Worm (Caenorhabditis elegans): ENCODE data around the gene samt-1.
A peak's percentile ranks its signal among the peaks of the same experiment; 100 is the strongest.

The samt-1 gene

DNA sequence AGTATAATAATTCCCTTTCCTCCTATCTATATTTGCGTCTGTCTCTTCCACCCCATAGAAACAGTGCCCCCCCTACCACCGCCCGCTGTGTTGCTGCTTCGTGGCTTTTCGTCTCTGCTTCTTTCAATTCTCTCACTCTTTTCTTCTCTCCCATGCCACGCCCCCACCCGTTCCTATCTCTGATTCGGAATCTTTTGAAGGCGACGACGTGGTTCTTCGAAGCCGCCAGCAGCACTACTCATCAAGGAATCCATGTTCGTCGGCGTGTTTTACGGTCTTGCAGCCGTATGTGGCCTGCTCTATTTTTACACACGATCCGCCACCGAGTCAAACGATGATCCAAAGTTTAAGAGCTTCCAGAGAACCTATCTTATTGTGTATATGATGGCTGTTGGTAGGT, at the start of gene samt-1:
Gene samt-1 (plus strand): TSS at position 176 of the 400 bp plus-strand sequence.
- TF ChIP-seq ama-1 (optimal IDR thresholded peaks at IDR 0.05) (no peak), dmd-4 (tag; optimal IDR thresholded peaks at IDR 0.05; ENCODE audit: borderline replicate concordance) (no peak), mec-3 (tag; optimal IDR thresholded peaks at IDR 0.05; ENCODE audit: borderline replicate concordance) (no peak), madf-2 (tag; optimal IDR thresholded peaks at IDR 0.05) (no peak), pqm-1 (tag; optimal IDR thresholded peaks at IDR 0.05) (no peak), lin-11 (tag; optimal IDR thresholded peaks at IDR 0.05) (no peak)

DNA sequence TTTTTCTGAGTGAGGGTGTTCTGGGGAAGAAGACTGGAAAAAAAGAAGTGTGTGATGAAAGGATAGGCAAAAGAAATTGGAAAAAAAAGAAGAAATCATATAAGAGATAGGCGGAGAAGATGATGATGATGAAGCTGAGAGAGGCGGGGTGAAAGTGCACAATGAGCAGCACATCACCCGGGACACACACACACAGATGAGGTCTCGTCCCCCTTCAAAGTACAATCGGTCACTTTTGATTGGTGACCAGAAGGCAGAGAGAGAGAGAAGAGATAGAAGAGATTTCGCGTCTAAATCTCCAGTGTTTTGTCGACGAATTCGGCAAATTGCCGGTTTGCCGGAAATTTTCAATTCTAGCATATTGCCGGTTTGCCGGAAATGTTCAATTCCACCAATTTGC, 45.9 kb upstream of the samt-1 start:
- TF ChIP-seq unc-55 (GFP tag; optimal IDR thresholded peaks at IDR 0.05) (peak; percentile 20), tbx-2 (tag; optimal IDR thresholded peaks at IDR 0.05) (no peak)

DNA sequence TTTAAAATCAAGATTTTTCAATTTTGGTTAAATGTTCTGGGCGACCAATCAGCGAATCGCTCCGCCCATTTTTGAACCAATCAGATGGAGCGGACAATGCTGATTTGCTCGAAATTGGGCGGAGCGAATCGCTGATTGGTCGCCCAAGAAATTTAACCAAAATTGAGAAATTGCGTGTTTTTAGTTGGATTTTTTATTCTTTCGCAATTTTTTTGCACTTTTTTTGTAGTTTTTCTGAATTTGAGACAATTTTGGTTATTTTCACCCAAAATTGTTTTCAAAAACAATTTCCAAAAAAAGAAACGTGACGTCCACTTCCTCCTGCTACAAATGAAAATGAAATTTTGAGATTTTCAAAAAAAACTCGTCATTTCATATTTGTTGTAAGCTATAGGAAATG, 44.5 kb upstream of the samt-1 start, which contains the start of gene dml-1:
Gene dml-1 (plus strand): TSS at position 301 of the 400 bp plus-strand sequence.
- no peak for TF ChIP-seq ceh-31 (tag; optimal IDR thresholded peaks at IDR 0.05)
- TF ChIP-seq elt-4 (tag; optimal IDR thresholded peaks at IDR 0.05), result no peak
- peak; percentile 64 for TF ChIP-seq nfya-1 (tag; optimal IDR thresholded peaks at IDR 0.05)
- TF ChIP-seq nhr-11 (tag; optimal IDR thresholded peaks at IDR 0.05), result no peak
- TF ChIP-seq madf-2 (tag; optimal IDR thresholded peaks at IDR 0.05), result no peak
- TF ChIP-seq sox-2 (GFP tag; IDR thresholded peaks at IDR 0.05), result no peak
- no peak for TF ChIP-seq K09A11.1 (tag; optimal IDR thresholded peaks at IDR 0.05; ENCODE audit: insufficient read depth)
- no peak for TF ChIP-seq ceh-34 (tag; optimal IDR thresholded peaks at IDR 0.05)

DNA sequence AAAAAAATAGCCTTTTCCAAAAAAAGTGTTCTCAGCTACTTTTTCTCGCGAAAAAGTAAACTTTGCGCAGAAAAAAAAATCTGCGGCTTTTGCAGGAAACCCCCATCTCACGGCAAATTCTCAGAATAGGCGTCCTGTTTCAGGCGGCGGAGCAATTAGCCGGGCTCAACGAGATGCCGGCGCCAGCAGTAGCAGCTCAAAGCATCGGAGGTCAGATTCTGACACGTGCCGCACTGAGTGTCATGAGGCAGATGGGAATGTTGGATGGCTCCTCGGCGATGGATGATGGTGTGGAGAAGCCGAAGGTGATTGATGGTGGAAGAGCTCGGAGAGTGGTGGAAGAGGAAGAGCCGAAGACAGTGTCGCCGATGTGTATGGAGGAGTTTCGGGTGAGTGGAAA, 44.0 kb upstream of the samt-1 start:
- TF ChIP-seq ama-1 (optimal IDR thresholded peaks at IDR 0.05), result no peak
- peak; percentile 13 for TF ChIP-seq mec-3 (tag; optimal IDR thresholded peaks at IDR 0.05; ENCODE audit: borderline replicate concordance)
- no peak for TF ChIP-seq hlh-8 (tag; optimal IDR thresholded peaks at IDR 0.05)

DNA sequence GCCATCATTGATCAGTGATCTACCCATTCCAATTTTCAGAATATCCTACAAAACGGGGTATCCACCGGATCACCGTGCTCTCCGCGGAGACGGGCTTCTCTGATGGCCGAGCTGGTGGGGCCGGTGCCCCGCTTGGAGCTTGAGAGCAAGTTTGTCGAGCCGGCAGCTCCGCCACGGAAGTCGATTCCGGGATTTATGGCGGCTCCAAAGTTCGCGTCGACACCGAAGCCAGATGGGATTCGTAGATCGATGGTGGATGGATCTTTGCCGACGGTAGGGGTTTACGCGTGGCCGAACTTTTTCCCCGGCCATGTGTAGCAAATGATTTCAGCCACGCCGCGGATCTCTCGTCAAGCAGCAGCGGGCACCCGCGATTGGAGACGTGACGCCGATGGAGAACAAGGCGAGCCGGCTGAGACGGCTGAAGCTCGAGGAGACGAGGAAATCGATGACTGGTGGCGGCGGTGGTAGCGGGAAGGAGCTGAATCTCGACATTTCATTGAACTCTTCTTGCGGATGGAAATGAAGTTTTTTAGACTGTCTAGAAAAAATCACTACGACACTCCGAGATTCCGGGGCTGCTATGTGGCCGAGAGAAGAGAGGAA, 42.6 kb upstream of the samt-1 start:
- TF ChIP-seq ref-2 (tag; optimal IDR thresholded peaks at IDR 0.05) (peak; percentile 7), eyg-1 (tag; optimal IDR thresholded peaks at IDR 0.05) (no peak)

DNA sequence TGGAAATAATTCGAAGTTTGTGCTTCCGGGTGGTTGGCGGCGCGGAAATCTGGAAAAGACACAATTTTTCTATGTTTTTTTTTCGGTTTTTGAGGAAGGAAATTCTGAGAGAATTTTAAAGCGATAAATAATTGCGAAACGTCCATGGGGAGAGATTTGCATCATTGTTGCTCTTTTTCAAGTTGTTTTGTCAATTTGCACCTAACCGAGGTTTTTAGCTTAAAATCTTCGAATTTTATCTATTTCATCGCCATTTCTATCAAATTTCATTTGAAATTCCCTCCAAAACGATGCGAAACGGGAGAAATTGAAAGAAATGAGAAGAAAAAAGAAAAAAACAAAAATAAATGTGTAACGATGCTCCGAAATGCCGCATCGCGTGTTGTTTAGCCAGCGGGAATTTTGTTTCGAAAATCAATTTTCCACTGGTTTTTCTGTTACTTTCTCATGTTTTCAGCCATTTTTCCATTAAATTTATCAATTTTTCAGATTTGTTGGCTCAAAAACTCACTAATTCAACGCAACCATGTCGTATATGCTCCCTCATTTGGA, 40.7 kb upstream of the samt-1 start, which contains the start of the genes nprt-1 and dib-1:
Gene nprt-1 (minus strand): TSS at position 51 of the 552 bp plus-strand sequence.
Gene dib-1 (plus strand): TSS at position 482 of the 552 bp plus-strand sequence.
- no peak for TF ChIP-seq rnt-1 (tag; optimal IDR thresholded peaks at IDR 0.05)
- peak; percentile 11 for TF ChIP-seq ceh-48 (tag; optimal IDR thresholded peaks at IDR 0.05)
- TF ChIP-seq unc-42 (tag; optimal IDR thresholded peaks at IDR 0.05), result peak; percentile 31
- TF ChIP-seq nfya-1 (tag; optimal IDR thresholded peaks at IDR 0.05), result peak; percentile 52
- no peak for TF ChIP-seq tbx-2 (tag; optimal IDR thresholded peaks at IDR 0.05)
- TF ChIP-seq npax-4 (tag; optimal IDR thresholded peaks at IDR 0.05), result no peak
- TF ChIP-seq Y22D7AL.16 (tag; optimal IDR thresholded peaks at IDR 0.05), result no peak

DNA sequence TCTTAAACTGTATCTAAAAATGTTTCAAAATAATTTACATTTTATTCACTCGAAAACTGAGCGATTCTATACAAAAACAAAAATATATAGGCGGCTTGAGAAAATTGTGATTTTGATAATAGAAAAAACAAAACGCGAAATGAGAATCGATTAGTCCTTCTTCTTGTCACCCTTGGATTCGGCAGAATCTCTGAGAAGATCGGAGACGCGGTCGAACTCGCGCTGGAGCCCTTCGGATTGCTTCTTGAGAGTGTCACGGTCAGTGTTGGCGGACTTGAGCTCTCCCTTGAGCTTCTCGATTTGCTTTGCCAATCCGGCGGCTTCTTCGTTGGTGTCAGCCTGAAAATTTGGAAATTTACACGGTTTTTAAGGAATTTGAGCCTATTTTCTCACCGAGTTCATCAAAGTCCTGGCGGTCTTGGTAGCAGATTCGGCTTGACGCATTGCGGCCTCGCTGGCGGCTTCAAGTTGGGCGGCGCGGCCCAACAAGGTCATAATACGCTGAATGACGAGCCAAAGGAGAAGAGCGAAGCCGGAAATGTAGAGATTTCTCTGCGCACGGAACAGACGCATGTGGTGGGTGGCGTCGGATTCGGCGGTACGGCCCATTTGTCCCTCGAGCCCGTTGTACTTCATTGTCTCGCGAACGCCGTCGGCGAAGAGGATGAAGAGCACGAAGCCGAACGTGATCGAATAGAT, 39.5 kb upstream of the samt-1 start:
- TF ChIP-seq pha-4 (tag; optimal IDR thresholded peaks at IDR 0.05) (no peak), ref-2 (tag; optimal IDR thresholded peaks at IDR 0.05) (peak; percentile 42), dmd-4 (tag; optimal IDR thresholded peaks at IDR 0.05; ENCODE audit: borderline replicate concordance) (peak; percentile 47)

DNA sequence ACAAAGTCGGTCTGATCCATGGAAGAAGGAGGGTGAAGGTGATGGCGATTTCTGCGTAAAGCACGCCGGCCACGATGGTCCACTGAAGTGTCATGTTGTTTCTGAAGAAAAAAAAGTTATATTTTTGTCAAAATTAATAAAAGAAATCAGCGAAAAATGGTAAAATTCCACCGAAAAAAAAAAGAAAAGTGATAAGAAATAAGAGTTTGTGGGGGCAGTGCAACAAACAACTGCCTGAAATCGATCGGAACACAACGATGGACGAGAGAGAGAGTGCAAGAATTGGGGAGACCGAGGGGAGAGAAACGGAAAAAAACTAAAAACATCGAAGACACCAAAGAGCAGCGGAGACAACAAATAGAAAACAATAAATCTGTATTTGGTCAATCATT, 38.8 kb upstream of the samt-1 start, which contains the start of gene Y54G2A.18:
Gene Y54G2A.18 (minus strand): TSS at position 101 of the 392 bp plus-strand sequence.
- no peak for TF ChIP-seq K02D7.2 (tag; optimal IDR thresholded peaks at IDR 0.05)
- no peak for TF ChIP-seq ceh-24 (tag; optimal IDR thresholded peaks at IDR 0.05)
- TF ChIP-seq sox-2 (GFP tag; IDR thresholded peaks at IDR 0.05), result no peak
- TF ChIP-seq rnt-1 (tag; optimal IDR thresholded peaks at IDR 0.05), result no peak
- no peak for TF ChIP-seq T23F11.4 (GFP tag; optimal IDR thresholded peaks at IDR 0.05)
- TF ChIP-seq dmd-4 (tag; optimal IDR thresholded peaks at IDR 0.05; ENCODE audit: borderline replicate concordance), result no peak

Measured in whole organism, late embryonic.